Worm (Caenorhabditis elegans): Measurements from ENCODE around the gene F49E2.2.

Gene F49E2.2

DNA sequence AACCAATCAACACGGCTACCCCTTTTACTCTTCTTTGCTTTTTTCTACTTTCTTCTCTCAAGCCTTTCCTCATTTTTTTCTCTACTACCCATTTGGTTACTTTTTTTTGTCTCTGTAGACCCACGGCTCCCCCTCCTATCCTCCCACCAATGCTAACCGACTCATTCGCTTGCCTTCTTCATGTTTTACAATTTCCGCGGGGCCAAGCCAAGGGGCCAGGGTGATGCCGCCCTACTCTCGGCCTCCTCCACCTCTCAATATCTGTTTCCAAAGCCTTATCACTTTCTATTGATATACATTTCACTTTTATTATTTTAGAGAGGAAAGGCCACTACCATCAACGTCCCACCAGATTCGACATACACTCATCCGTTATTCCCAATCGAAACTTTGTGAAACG, 23.2 kb upstream of the F49E2.2 start, which contains the start of gene F49E2.5:
F49E2.5 (plus strand) TSS at position 301 of the 400 bp plus-strand sequence.
- TF ChIP-seq lsy-2 (tag; optimal IDR thresholded peaks at IDR 0.05), result no peak
- TF ChIP-seq snpc-4 (tag; optimal IDR thresholded peaks at IDR 0.05), result no peak
- no peak for TF ChIP-seq elt-1 (tag; optimal IDR thresholded peaks at IDR 0.05; ENCODE audit: borderline replicate concordance, insufficient read depth)
- no peak for TF ChIP-seq flh-1 (GFP tag; optimal IDR thresholded peaks at IDR 0.05)
- TF ChIP-seq pha-4 (tag; optimal IDR thresholded peaks at IDR 0.05), result no peak
- no peak for TF ChIP-seq sem-2 (GFP tag; optimal IDR thresholded peaks at IDR 0.05)
- TF ChIP-seq bed-3 (GFP tag; optimal IDR thresholded peaks at IDR 0.05), result no peak
- TF ChIP-seq unc-62 (GFP tag; optimal IDR thresholded peaks at IDR 0.05), result no peak
- no peak for TF ChIP-seq nhr-2 (tag; optimal IDR thresholded peaks at IDR 0.05)
- TF ChIP-seq mep-1 (tag; optimal IDR thresholded peaks at IDR 0.05), result no peak
- TF ChIP-seq ztf-11 (tag; optimal IDR thresholded peaks at IDR 0.05), result no peak
- no peak for TF ChIP-seq M03D4.4 (tag; optimal IDR thresholded peaks at IDR 0.05)
- no peak for TF ChIP-seq ceh-39 (tag; optimal IDR thresholded peaks at IDR 0.05)
- no peak for TF ChIP-seq ces-1 (GFP tag; optimal IDR thresholded peaks at IDR 0.05)
- no peak for TF ChIP-seq nhr-28 (tag; optimal IDR thresholded peaks at IDR 0.05)
- TF ChIP-seq ham-2 (GFP tag; optimal IDR thresholded peaks at IDR 0.05), result no peak
- no peak for TF ChIP-seq zip-8 (tag; optimal IDR thresholded peaks at IDR 0.05)
- TF ChIP-seq lin-32 (GFP tag; optimal IDR thresholded peaks at IDR 0.05), result no peak
- no peak for TF ChIP-seq mab-5 (tag; optimal IDR thresholded peaks at IDR 0.05)
- no peak for TF ChIP-seq drap-1 (GFP tag; optimal IDR thresholded peaks at IDR 0.05)

DNA sequence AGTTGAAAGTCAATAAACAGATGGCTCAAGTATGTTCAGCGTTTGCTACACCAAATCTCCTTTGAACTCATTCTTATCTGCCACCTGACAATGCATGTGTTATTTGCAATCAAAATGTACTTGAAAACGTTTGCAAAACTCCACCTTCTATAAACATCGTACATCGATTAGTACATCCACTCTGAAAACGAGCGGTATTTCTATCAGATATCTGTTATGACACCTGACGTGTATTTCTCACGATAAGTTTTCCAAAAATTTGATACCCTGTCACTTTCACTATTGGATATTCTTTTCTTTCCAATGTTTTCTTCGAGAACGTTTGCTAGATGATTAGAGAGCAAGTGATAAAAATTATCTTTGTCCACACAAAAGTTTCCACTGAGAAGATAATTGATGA, 22.1 kb upstream of the F49E2.2 start:
- TF ChIP-seq pha-4 (tag; optimal IDR thresholded peaks at IDR 0.05) (no peak), hlh-1 (tag; optimal IDR thresholded peaks at IDR 0.05) (peak; percentile 17), cnd-1 (tag; optimal IDR thresholded peaks at IDR 0.05) (no peak), unc-62 (GFP tag; optimal IDR thresholded peaks at IDR 0.05) (peak; percentile 25), elt-3 (tag; optimal IDR thresholded peaks at IDR 0.05) (no peak), ceh-83 (GFP tag; optimal IDR thresholded peaks at IDR 0.05) (no peak), lsy-2 (tag; optimal IDR thresholded peaks at IDR 0.05) (no peak)

DNA sequence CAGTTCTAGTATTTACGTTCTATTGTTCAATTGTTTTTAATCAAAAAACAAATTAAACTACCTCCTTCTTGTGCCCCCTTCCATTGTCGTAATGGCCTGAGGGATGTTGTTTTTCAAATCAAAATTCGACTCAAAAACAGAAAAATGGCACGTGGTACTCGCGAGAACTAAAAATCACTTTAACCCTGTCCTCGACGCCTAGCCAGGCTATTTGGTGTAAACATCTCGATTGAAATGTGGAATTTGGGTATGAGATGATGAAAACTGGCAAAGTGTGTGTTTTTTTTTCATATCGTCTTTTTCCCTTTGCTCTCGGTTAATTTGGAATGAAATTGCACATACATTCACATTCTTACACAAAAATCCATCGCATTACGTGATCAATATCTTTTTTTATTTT, 19.9 kb upstream of the F49E2.2 start:
- TF ChIP-seq unc-120 (tag; optimal IDR thresholded peaks at IDR 0.05; ENCODE audit: poor library complexity, severe bottlenecking) (peak; percentile 4), ceh-39 (tag; optimal IDR thresholded peaks at IDR 0.05) (no peak)

DNA sequence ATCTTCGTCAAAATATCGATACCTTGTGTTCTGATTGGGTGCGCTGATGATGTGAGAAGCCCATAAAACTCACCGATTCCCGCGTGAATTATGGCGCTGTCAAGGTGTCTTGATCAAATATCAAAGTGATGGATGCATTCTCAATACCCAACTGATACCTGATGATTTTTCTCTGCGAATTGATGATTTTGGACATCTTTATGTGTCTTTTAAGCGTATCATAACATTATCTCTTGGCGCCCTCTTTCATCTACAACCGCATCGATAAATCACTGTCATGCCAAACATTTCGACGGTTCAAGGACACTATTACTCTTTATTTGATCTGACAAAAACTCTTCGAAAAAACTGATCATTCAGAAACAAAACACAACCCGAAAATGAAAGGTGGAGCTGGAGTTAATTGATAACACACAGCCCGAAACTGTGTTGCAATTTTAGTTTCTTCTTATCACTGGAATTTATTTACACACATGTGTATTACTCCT, 19.2 kb upstream of the F49E2.2 start:
- TF ChIP-seq unc-62 (GFP tag; optimal IDR thresholded peaks at IDR 0.05) (peak; percentile 82), tbx-8 (GFP tag; optimal IDR thresholded peaks at IDR 0.05) (no peak)

DNA sequence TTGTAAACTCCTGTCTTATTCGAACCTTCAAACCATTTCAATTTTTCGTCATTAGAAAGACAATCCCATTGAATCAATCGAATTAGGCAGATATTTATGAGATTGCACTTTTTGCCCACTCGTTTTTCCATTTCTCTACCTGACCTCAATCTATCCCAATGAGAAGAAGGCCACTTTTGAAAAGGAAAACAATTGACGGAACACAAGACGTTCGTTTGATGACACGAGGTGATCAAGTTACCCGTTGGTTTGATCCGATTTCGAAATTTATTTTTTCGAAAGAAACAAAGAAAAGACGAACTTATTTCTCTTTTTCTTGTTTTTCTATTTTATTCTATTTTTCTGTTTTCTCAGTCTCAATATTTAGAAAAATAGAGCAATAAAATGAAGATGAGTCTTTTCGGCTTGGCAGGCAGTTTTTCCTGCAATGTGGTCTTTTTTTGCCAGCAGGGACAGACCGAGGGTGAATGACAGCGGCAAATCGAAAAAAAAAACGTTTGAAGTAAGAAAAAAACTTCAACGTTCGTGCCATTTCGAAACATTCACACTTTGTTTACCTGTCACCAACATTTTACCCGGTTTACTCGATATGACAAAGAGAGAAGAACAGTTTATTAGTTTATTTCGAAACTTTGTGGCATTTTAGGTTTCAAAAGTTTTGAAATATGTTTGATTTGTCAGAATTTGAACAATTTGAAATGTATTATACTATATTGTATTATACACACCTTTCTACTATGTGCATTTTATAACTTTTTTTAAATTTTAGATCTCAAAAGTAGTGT, 18.3 kb upstream of the F49E2.2 start:
- no peak for TF ChIP-seq nhr-2 (tag; optimal IDR thresholded peaks at IDR 0.05)
- TF ChIP-seq lin-32 (GFP tag; optimal IDR thresholded peaks at IDR 0.05), result no peak
- TF ChIP-seq mab-5 (tag; optimal IDR thresholded peaks at IDR 0.05), result no peak
- TF ChIP-seq flh-1 (GFP tag; optimal IDR thresholded peaks at IDR 0.05), result no peak
- TF ChIP-seq bed-3 (GFP tag; optimal IDR thresholded peaks at IDR 0.05), result no peak
- TF ChIP-seq sem-2 (GFP tag; optimal IDR thresholded peaks at IDR 0.05), result no peak
- no peak for TF ChIP-seq ham-2 (GFP tag; optimal IDR thresholded peaks at IDR 0.05)
- TF ChIP-seq unc-62 (GFP tag; optimal IDR thresholded peaks at IDR 0.05), result no peak

DNA sequence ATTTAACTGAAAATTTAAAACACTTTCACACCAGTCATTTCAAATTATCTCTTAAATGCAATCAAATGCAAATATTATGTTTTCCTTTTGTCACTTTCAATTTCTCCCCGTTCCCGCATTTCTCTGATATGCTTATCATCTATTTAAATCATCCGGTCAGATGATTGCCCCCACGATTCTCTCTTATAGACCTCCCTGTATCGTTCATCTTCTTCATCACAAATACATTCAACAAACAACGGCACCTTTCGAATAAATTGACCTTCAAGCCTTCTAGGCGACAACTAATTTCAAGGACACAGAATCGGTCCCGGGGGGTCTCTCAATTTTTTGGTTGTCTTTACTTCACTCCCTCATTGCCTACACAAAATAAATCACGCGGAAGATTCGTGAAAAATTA, 17.6 kb upstream of the F49E2.2 start:
- TF ChIP-seq nhr-12 (tag; optimal IDR thresholded peaks at IDR 0.05) (no peak), nhr-237 (tag; optimal IDR thresholded peaks at IDR 0.05) (no peak), blmp-1 (tag; optimal IDR thresholded peaks at IDR 0.05) (peak; percentile 88), ham-2 (GFP tag; optimal IDR thresholded peaks at IDR 0.05) (peak; percentile 32), unc-39 (tag; optimal IDR thresholded peaks at IDR 0.05) (no peak), snpc-4 (tag; optimal IDR thresholded peaks at IDR 0.05) (no peak), drap-1 (GFP tag; optimal IDR thresholded peaks at IDR 0.05) (no peak), elt-1 (tag; optimal IDR thresholded peaks at IDR 0.05; ENCODE audit: borderline replicate concordance, insufficient read depth) (peak; percentile 70)
